Fruit fly (Drosophila melanogaster): ENCODE data around the gene Gr64c.

Gene Gr64c

dm6 chr3L:4070996-4071379 lies 42.6 kb downstream of the Gr64c start (continued):
- TF ChIP-seq Dll (GFP tag; IDR thresholded peaks at IDR 0.05; ENCODE audit: partially characterized antibody), result no peak
- TF ChIP-seq Kr (GFP tag; optimal IDR thresholded peaks at IDR 0.05), result no peak
- TF ChIP-seq vfl (GFP tag; optimal IDR thresholded peaks at IDR 0.05), result peak; percentile 34
- TF ChIP-seq CG13775 (GFP tag; optimal IDR thresholded peaks at IDR 0.05), result no peak
- no peak for TF ChIP-seq CG34224 (GFP tag; IDR thresholded peaks at IDR 0.05; ENCODE audit: partially characterized antibody)
- TF ChIP-seq CG15073 (GFP tag; optimal IDR thresholded peaks at IDR 0.05), result no peak
- TF ChIP-seq cad (GFP tag; optimal IDR thresholded peaks at IDR 0.05), result no peak
- TF ChIP-seq Usf (GFP tag; optimal IDR thresholded peaks at IDR 0.05), result no peak
- peak; percentile 37; the same call in 1 of the 2 replicates for TF ChIP-seq Poxn (GFP tag; IDR thresholded peaks at IDR 0.05)
- no peak for TF ChIP-seq CG15479 (GFP tag; optimal IDR thresholded peaks at IDR 0.05)
- TF ChIP-seq CG6813 (GFP tag; optimal IDR thresholded peaks at IDR 0.05), result peak; percentile 61
- peak; percentile 64 for TF ChIP-seq CG9932 (GFP tag; IDR thresholded peaks at IDR 0.05)
- no peak for TF ChIP-seq Oaz (GFP tag; IDR thresholded peaks at IDR 0.05)
- TF ChIP-seq Ets65A (GFP tag), result no peak
- no peak for TF ChIP-seq CG4328 (GFP tag; optimal IDR thresholded peaks at IDR 0.05)
- no peak for TF ChIP-seq CG13624 (GFP tag; optimal IDR thresholded peaks at IDR 0.05)
- TF ChIP-seq Gsc (GFP tag; IDR thresholded peaks at IDR 0.05), result peak; percentile 30; the same call in 1 of the 2 replicates
- TF ChIP-seq zfh2 (GFP tag; optimal IDR thresholded peaks at IDR 0.05), result no peak
- TF ChIP-seq CG12219 (GFP tag; optimal IDR thresholded peaks at IDR 0.05), result peak; percentile 67
- no peak for TF ChIP-seq pum (GFP tag; optimal IDR thresholded peaks at IDR 0.05)
- TF ChIP-seq trem (tag; optimal IDR thresholded peaks at IDR 0.05), result peak; percentile 22
- TF ChIP-seq ase (GFP tag; IDR thresholded peaks at IDR 0.05), result peak; percentile 78
- no peak for TF ChIP-seq Camta (GFP tag; optimal IDR thresholded peaks at IDR 0.05)
- TF ChIP-seq ssp (GFP tag; IDR thresholded peaks at IDR 0.05), result no peak
- TF ChIP-seq CG13287 (GFP tag; IDR thresholded peaks at IDR 0.05; ENCODE audit: partially characterized antibody), result no peak
- TF ChIP-seq CG1529 (GFP tag; optimal IDR thresholded peaks at IDR 0.05), result no peak
- TF ChIP-seq tx (GFP tag; optimal IDR thresholded peaks at IDR 0.05), result no peak
- peak; percentile 26; the same call in 1 of the 2 replicates for TF ChIP-seq CG4730 (GFP tag; IDR thresholded peaks at IDR 0.05)
- TF ChIP-seq luna (GFP tag; optimal IDR thresholded peaks at IDR 0.05), result no peak
- TF ChIP-seq ewg (GFP tag; optimal IDR thresholded peaks at IDR 0.05), result peak; percentile 71
- TF ChIP-seq CG7372 (GFP tag; IDR thresholded peaks at IDR 0.05), result no peak
- TF ChIP-seq Adf1 (GFP tag; IDR thresholded peaks at IDR 0.05), result no peak
- no peak for TF ChIP-seq ems (GFP tag; optimal IDR thresholded peaks at IDR 0.05)
- peak; percentile 17 for TF ChIP-seq fd3F (GFP tag; optimal IDR thresholded peaks at IDR 0.05)
- no peak for TF ChIP-seq nau (GFP tag; optimal IDR thresholded peaks at IDR 0.05)
- peak; percentile 78 for TF ChIP-seq Ptx1 (GFP tag; IDR thresholded peaks at IDR 0.05)
- TF ChIP-seq CG15601 (tag; optimal IDR thresholded peaks at IDR 0.05), result no peak
- TF ChIP-seq CG8765 (GFP tag; IDR thresholded peaks at IDR 0.05), result no peak; the same call in 1 of the 2 replicates
- TF ChIP-seq CG14441 (GFP tag; IDR thresholded peaks at IDR 0.05), result peak; percentile 66
- no peak for TF ChIP-seq CG9797 (GFP tag; optimal IDR thresholded peaks at IDR 0.05)
- peak; percentile 23 for TF ChIP-seq chn (GFP tag; optimal IDR thresholded peaks at IDR 0.05)
- no peak for TF ChIP-seq CG2202 (tag; optimal IDR thresholded peaks at IDR 0.05)
- peak; percentile 68 for TF ChIP-seq crol (GFP tag; IDR thresholded peaks at IDR 0.05)
- peak; percentile 45 for TF ChIP-seq nom (GFP tag; optimal IDR thresholded peaks at IDR 0.05)
- TF ChIP-seq Sox102F (GFP tag; optimal IDR thresholded peaks at IDR 0.05), result peak; percentile 70
- no peak for TF ChIP-seq Hmr (GFP tag; optimal IDR thresholded peaks at IDR 0.05)
- TF ChIP-seq NFAT (GFP tag; IDR thresholded peaks at IDR 0.05), result 0 out of 2 replicates have a peak, but pooled peaks have one; percentile 34
- TF ChIP-seq CG17385 (GFP tag; optimal IDR thresholded peaks at IDR 0.05), result peak; percentile 5

Data from whole organism, embryonic.